Worm (Caenorhabditis elegans) whole organism, early embryonic: ENCODE data around the gene C16D2.1.

Experiments
- aly-1 ChIP-seq: sonication (generic microtip); optimal IDR thresholded peaks from 2 replicates; lab custom pipeline; 2016; ENCODE audit warnings: missing genetic modification characterization, missing compliant biosample characterization
- ama-1 ChIP-seq: fragments of 150-350 bp; optimal IDR thresholded peaks from 2 replicates; lab custom pipeline; 2014
- ceh-13 ChIP-seq: fragments of 200-800 bp; sonication (Bioruptor generic); optimal IDR thresholded peaks from 2 replicates; lab custom pipeline; 2018; ENCODE audit warnings: mild to moderate bottlenecking, missing genetic modification characterization, missing compliant biosample characterization
- hmg-4 ChIP-seq: fragments of 200-800 bp; sonication (Bioruptor generic); optimal IDR thresholded peaks from 2 replicates; lab custom pipeline; 2018; ENCODE audit warnings: mild to moderate bottlenecking, missing genetic modification characterization, missing compliant biosample characterization
- scrt-1 ChIP-seq: fragments of 200-800 bp; sonication (Bioruptor generic); IDR thresholded peaks from 2 replicates; pipeline ENCODE4 v1.3.6; 2022; ENCODE audit warnings: missing genetic modification characterization, missing compliant biosample characterization
- sea-1 ChIP-seq: fragments of 200-800 bp; sonication (Bioruptor generic); conservative IDR thresholded peaks from 2 replicates; pipeline ENCODE4 v1.3.6; 2022; ENCODE audit warnings: missing genetic modification characterization, missing compliant biosample characterization
- tbx-37 ChIP-seq: fragments of 200-800 bp; sonication (Bioruptor generic); conservative IDR thresholded peaks from 2 replicates; pipeline ENCODE4 v1.3.6; 2022; ENCODE audit warnings: missing genetic modification reagents, missing genetic modification characterization, missing compliant biosample characterization

ce11 chrII:9161023-9161422 lies 29.6 kb downstream of the C16D2.1 start, which contains the start of gene rhy-1:
- TF ChIP-seq hmg-4 (GFP tag; lab: Kevin White, UChicago) (no peak), tbx-37 (GFP tag; lab: Robert Waterston, UW) (no peak), sea-1 (no peak), ama-1 (lab: Kevin White, UChicago) (no peak), scrt-1 (GFP tag; lab: Robert Waterston, UW) (no peak), aly-1 (tag; lab: Kevin White, UChicago) (no peak), ceh-13 (GFP tag; lab: Kevin White, UChicago) (no peak)
